Worm (Caenorhabditis elegans) whole organism, mixed stage, embryonic: ENCODE measurements around the gene ndg-4.
A peak's percentile ranks its signal among the peaks of the same experiment; 100 is the strongest.

ENCODE experiments used
- M03D4.4 ChIP-seq: sonication (generic microtip); optimal IDR thresholded peaks from 2 replicates; lab custom pipeline; 2017; ENCODE audit warnings: mild to moderate bottlenecking, missing genetic modification characterization, missing compliant biosample characterization
- bed-3 ChIP-seq: fragments of 200-800 bp; sonication (Bioruptor generic); optimal IDR thresholded peaks from 3 replicates; lab custom pipeline; 2018; ENCODE audit warnings: mild to moderate bottlenecking, missing genetic modification characterization, moderate library complexity, missing compliant biosample characterization
- blmp-1 ChIP-seq: fragments of 150-350 bp; optimal IDR thresholded peaks from 2 replicates; lab custom pipeline; 2014; ENCODE audit warnings: missing biosample characterization, missing genetic modification characterization
- ceh-39 ChIP-seq: fragments of 150-350 bp; optimal IDR thresholded peaks from 2 replicates; lab custom pipeline; 2014; ENCODE audit warnings: missing biosample characterization, missing genetic modification characterization
- ceh-43 ChIP-seq: fragments of 200-800 bp; sonication (Bioruptor generic); optimal IDR thresholded peaks from 2 replicates; lab custom pipeline; 2018; ENCODE audit warnings: mild to moderate bottlenecking, missing genetic modification characterization, moderate library complexity, missing compliant biosample characterization
- ceh-83 ChIP-seq: fragments of 200-800 bp; sonication (Bioruptor generic); optimal IDR thresholded peaks from 2 replicates; lab custom pipeline; 2018; ENCODE audit warnings: mild to moderate bottlenecking, missing genetic modification characterization, missing compliant biosample characterization
- ces-1 ChIP-seq: fragments of 150-350 bp; optimal IDR thresholded peaks from 2 replicates; lab custom pipeline; 2014; ENCODE audit warnings: missing biosample characterization, missing genetic modification reagents, missing genetic modification characterization
- cnd-1 ChIP-seq: fragments of 200-800 bp; sonication (Bioruptor generic); optimal IDR thresholded peaks from 2 replicates; lab custom pipeline; 2018; ENCODE audit warnings: mild to moderate bottlenecking, missing genetic modification characterization, missing compliant biosample characterization
- drap-1 ChIP-seq: fragments of 200-800 bp; sonication (Bioruptor generic); optimal IDR thresholded peaks from 3 replicates; lab custom pipeline; 2018; ENCODE audit warnings: mild to moderate bottlenecking, missing genetic modification characterization, missing compliant biosample characterization
- elt-1 ChIP-seq: sonication (generic microtip); optimal IDR thresholded peaks from 2 replicates; lab custom pipeline; 2017; ENCODE audit warnings: missing genetic modification characterization, mild to moderate bottlenecking, missing compliant biosample characterization, antibody characterized with exemption, moderate library complexity, borderline replicate concordance; ENCODE audit not compliant: insufficient read depth
- elt-3 ChIP-seq: fragments of 150-350 bp; optimal IDR thresholded peaks from 2 replicates; lab custom pipeline; 2014; ENCODE audit warnings: missing biosample characterization, missing genetic modification characterization
- ham-2 ChIP-seq: fragments of 200-800 bp; sonication (Bioruptor generic); optimal IDR thresholded peaks from 2 replicates; lab custom pipeline; 2018; ENCODE audit warnings: mild to moderate bottlenecking, missing genetic modification characterization, missing compliant biosample characterization
- hlh-1 ChIP-seq: fragments of 150-350 bp; optimal IDR thresholded peaks from 2 replicates; lab custom pipeline; 2014; ENCODE audit warnings: missing biosample characterization, missing genetic modification reagents, missing genetic modification characterization
- lin-13 ChIP-seq: fragments of 150-350 bp; optimal IDR thresholded peaks from 2 replicates; lab custom pipeline; 2014; ENCODE audit warnings: missing biosample characterization, missing genetic modification characterization
- lin-32 ChIP-seq: fragments of 200-800 bp; sonication (Bioruptor generic); optimal IDR thresholded peaks from 2 replicates; lab custom pipeline; 2018; ENCODE audit warnings: mild to moderate bottlenecking, missing genetic modification characterization, missing compliant biosample characterization
- lsy-2 ChIP-seq: fragments of 150-350 bp; optimal IDR thresholded peaks from 2 replicates; lab custom pipeline; 2014; ENCODE audit warnings: missing biosample characterization, missing genetic modification characterization
- mab-5 ChIP-seq: fragments of 150-350 bp; optimal IDR thresholded peaks from 2 replicates; lab custom pipeline; 2014; ENCODE audit warnings: missing biosample characterization, missing genetic modification characterization
- mep-1 ChIP-seq: fragments of 150-350 bp; optimal IDR thresholded peaks from 2 replicates; lab custom pipeline; 2017; ENCODE audit warnings: missing biosample characterization, missing genetic modification reagents, missing genetic modification characterization, inconsistent platforms
- mls-2 ChIP-seq: sonication (generic microtip); optimal IDR thresholded peaks from 2 replicates; lab custom pipeline; 2016; ENCODE audit warnings: mild to moderate bottlenecking, missing genetic modification characterization, moderate library complexity, missing compliant biosample characterization
- nhr-12 ChIP-seq: fragments of 150-350 bp; optimal IDR thresholded peaks from 2 replicates; lab custom pipeline; 2014; ENCODE audit warnings: missing biosample characterization, missing genetic modification characterization
- nhr-2 ChIP-seq: fragments of 150-350 bp; optimal IDR thresholded peaks from 2 replicates; lab custom pipeline; 2014; ENCODE audit warnings: missing biosample characterization, missing genetic modification characterization
- nhr-237 ChIP-seq: fragments of 150-350 bp; optimal IDR thresholded peaks from 2 replicates; lab custom pipeline; 2014; ENCODE audit warnings: missing biosample characterization, missing genetic modification characterization
- nhr-28 ChIP-seq: fragments of 150-350 bp; optimal IDR thresholded peaks from 2 replicates; lab custom pipeline; 2014; ENCODE audit warnings: missing biosample characterization, missing genetic modification characterization
- nhr-76 ChIP-seq: sonication (generic microtip); optimal IDR thresholded peaks from 2 replicates; lab custom pipeline; 2017; ENCODE audit warnings: missing biosample characterization, missing genetic modification characterization
- pha-4 ChIP-seq: fragments of 150-350 bp; optimal IDR thresholded peaks from 2 replicates; lab custom pipeline; 2018; ENCODE audit warnings: missing biosample characterization, missing genetic modification reagents, missing genetic modification characterization
- sem-2 ChIP-seq: fragments of 200-800 bp; sonication (Bioruptor generic); optimal IDR thresholded peaks from 2 replicates; lab custom pipeline; 2018; ENCODE audit warnings: mild to moderate bottlenecking, missing genetic modification characterization, missing compliant biosample characterization
- snpc-4 ChIP-seq: fragments of 150-350 bp; optimal IDR thresholded peaks from 2 replicates; lab custom pipeline; 2014; ENCODE audit warnings: missing biosample characterization, missing genetic modification characterization
- sptf-1 ChIP-seq: sonication (generic microtip); optimal IDR thresholded peaks from 2 replicates; lab custom pipeline; 2017; ENCODE audit warnings: mild to moderate bottlenecking, missing genetic modification characterization, moderate library complexity, missing compliant biosample characterization
- unc-120 ChIP-seq: sonication (generic microtip); optimal IDR thresholded peaks from 2 replicates; lab custom pipeline; 2017; ENCODE audit warnings: missing genetic modification characterization, missing compliant biosample characterization; ENCODE audit not compliant: poor library complexity, severe bottlenecking
- unc-39 ChIP-seq: fragments of 150-350 bp; optimal IDR thresholded peaks from 2 replicates; lab custom pipeline; 2014; ENCODE audit warnings: missing biosample characterization, missing genetic modification characterization
- unc-62 ChIP-seq: fragments of 150-350 bp; optimal IDR thresholded peaks from 2 replicates; lab custom pipeline; 2014; ENCODE audit warnings: missing biosample characterization, missing genetic modification reagents, missing genetic modification characterization
- zip-8 ChIP-seq: fragments of 150-350 bp; optimal IDR thresholded peaks from 2 replicates; lab custom pipeline; 2014; ENCODE audit warnings: missing biosample characterization, missing genetic modification characterization
- ztf-11 ChIP-seq: fragments of 150-350 bp; optimal IDR thresholded peaks from 2 replicates; lab custom pipeline; 2014; ENCODE audit warnings: missing biosample characterization, missing genetic modification characterization

The ndg-4 gene

ce11 chrIII:4434294-4434781 is 32.8 kb downstream of the ndg-4 start, which contains the start of gene C28A5.1:
C28A5.1 (minus strand) TSS chrIII:4434344.
- TF ChIP-seq snpc-4 (tag; lab: Kevin White, UChicago): no peak
- no peak for TF ChIP-seq mep-1 (tag; lab: Kevin White, UChicago)
- TF ChIP-seq nhr-28 (tag; lab: Kevin White, UChicago): no peak
- TF ChIP-seq lin-32 (GFP tag; lab: Kevin White, UChicago): no peak
- no peak for TF ChIP-seq nhr-237 (tag; lab: Kevin White, UChicago)
- no peak for TF ChIP-seq ham-2 (GFP tag; lab: Kevin White, UChicago)
- no peak for TF ChIP-seq ceh-83 (GFP tag; lab: Kevin White, UChicago)
- TF ChIP-seq ztf-11 (tag; lab: Kevin White, UChicago): no peak
- TF ChIP-seq pha-4 (tag; lab: Kevin White, UChicago): no peak
- no peak for TF ChIP-seq ces-1 (GFP tag; lab: Kevin White, UChicago)
- TF ChIP-seq ceh-43: no peak
- TF ChIP-seq elt-1 (tag; lab: Kevin White, UChicago): no peak
- TF ChIP-seq M03D4.4: no peak
- TF ChIP-seq blmp-1 (tag; lab: Kevin White, UChicago): no peak
- no peak for TF ChIP-seq hlh-1 (tag; lab: Kevin White, UChicago)
- TF ChIP-seq ceh-39 (tag; lab: Kevin White, UChicago): no peak
- no peak for TF ChIP-seq sem-2 (GFP tag; lab: Kevin White, UChicago)
- TF ChIP-seq, all 35 proteins: peak for 0

- TF ChIP-seq lin-13 (tag; lab: Kevin White, UChicago): no peak
- no peak for TF ChIP-seq drap-1 (GFP tag; lab: Kevin White, UChicago)
- no peak for TF ChIP-seq sem-2 (GFP tag; lab: Kevin White, UChicago)
- no peak for TF ChIP-seq cnd-1 (tag; lab: Kevin White, UChicago)
- TF ChIP-seq unc-62 (GFP tag; lab: Kevin White, UChicago): no peak
- no peak for TF ChIP-seq lin-32 (GFP tag; lab: Kevin White, UChicago)
- TF ChIP-seq ham-2 (GFP tag; lab: Kevin White, UChicago): no peak
- no peak for TF ChIP-seq mep-1 (tag; lab: Kevin White, UChicago)
- no peak for TF ChIP-seq unc-39 (tag; lab: Kevin White, UChicago)
- no peak for TF ChIP-seq elt-3
- TF ChIP-seq nhr-76 (tag; lab: Kevin White, UChicago): no peak
Measured at ce11 chrIII:4429402-4429801, 37.8 kb downstream of the ndg-4 start, which contains the start of gene C28A5.6. C28A5.6 (minus strand) TSS chrIII:4429502.

- no peak for TF ChIP-seq elt-3
- no peak for TF ChIP-seq unc-120 (tag; lab: Kevin White, UChicago)
- no peak for TF ChIP-seq nhr-12 (tag; lab: Kevin White, UChicago)
- no peak for TF ChIP-seq ham-2 (GFP tag; lab: Kevin White, UChicago)
- peak; percentile 50 for TF ChIP-seq sptf-1 (tag; lab: Kevin White, UChicago)
- TF ChIP-seq mep-1 (tag; lab: Kevin White, UChicago): no peak
- TF ChIP-seq pha-4 (tag; lab: Kevin White, UChicago): no peak
- TF ChIP-seq ceh-43: no peak
- no peak for TF ChIP-seq ceh-39 (tag; lab: Kevin White, UChicago)
- no peak for TF ChIP-seq lsy-2 (tag; lab: Kevin White, UChicago)
- TF ChIP-seq lin-32 (GFP tag; lab: Kevin White, UChicago): peak; percentile 39
- no peak for TF ChIP-seq zip-8
- TF ChIP-seq ceh-83 (GFP tag; lab: Kevin White, UChicago): peak; percentile 57
- TF ChIP-seq unc-39 (tag; lab: Kevin White, UChicago): no peak
- TF ChIP-seq snpc-4 (tag; lab: Kevin White, UChicago): no peak
- peak; percentile 45 for TF ChIP-seq drap-1 (GFP tag; lab: Kevin White, UChicago)
- TF ChIP-seq ztf-11 (tag; lab: Kevin White, UChicago): no peak
- no peak for TF ChIP-seq cnd-1 (tag; lab: Kevin White, UChicago)
- no peak for TF ChIP-seq hlh-1 (tag; lab: Kevin White, UChicago)
- TF ChIP-seq unc-62 (GFP tag; lab: Kevin White, UChicago): no peak
- no peak for TF ChIP-seq elt-1 (tag; lab: Kevin White, UChicago)
- no peak for TF ChIP-seq nhr-237 (tag; lab: Kevin White, UChicago)
- TF ChIP-seq mls-2 (tag; lab: Kevin White, UChicago): peak; percentile 27
- no peak for TF ChIP-seq lin-13 (tag; lab: Kevin White, UChicago)
- no peak for TF ChIP-seq nhr-2 (tag; lab: Kevin White, UChicago)
- no peak for TF ChIP-seq bed-3
- peak; percentile 36 for TF ChIP-seq sem-2 (GFP tag; lab: Kevin White, UChicago)
- TF ChIP-seq ces-1 (GFP tag; lab: Kevin White, UChicago): no peak
- TF ChIP-seq mab-5 (tag; lab: Kevin White, UChicago): no peak
- TF ChIP-seq M03D4.4: peak; percentile 61
Measured at ce11 chrIII:4428797-4429196, 38.4 kb downstream of the ndg-4 start.
